Worm (Caenorhabditis elegans) whole organism, L1 larva: Measurements from ENCODE around the gene T13G4.4.

Experiments used
- C04F5.9 ChIP-seq: sonication (generic microtip); optimal IDR thresholded peaks from 2 replicates; lab custom pipeline; 2016; ENCODE audit warnings: missing genetic modification characterization, missing compliant biosample characterization
- C34B4.2 ChIP-seq: sonication (generic microtip); optimal IDR thresholded peaks from 2 replicates; lab custom pipeline; 2017; ENCODE audit warnings: mild to moderate bottlenecking, missing genetic modification characterization, missing compliant biosample characterization
- elt-2 ChIP-seq: sonication (generic microtip); optimal IDR thresholded peaks from 2 replicates; lab custom pipeline; 2016; ENCODE audit warnings: missing genetic modification characterization, mild to moderate bottlenecking, inconsistent platforms, missing compliant biosample characterization, missing genetic modification reagents
- grh-1 ChIP-seq: fragments of 200-800 bp; sonication (Bioruptor generic); IDR thresholded peaks from 2 replicates; pipeline ENCODE4 v1.3.6; 2022; ENCODE audit warnings: missing genetic modification reagents, missing genetic modification characterization, missing compliant biosample characterization
- jun-1 ChIP-seq: fragments of 150-350 bp; optimal IDR thresholded peaks from 2 replicates; lab custom pipeline; 2014; ENCODE audit warnings: missing biosample characterization, missing genetic modification reagents, missing genetic modification characterization
- lin-13 ChIP-seq: fragments of 150-350 bp; optimal IDR thresholded peaks from 2 replicates; lab custom pipeline; 2014; ENCODE audit warnings: missing biosample characterization, missing genetic modification reagents, missing genetic modification characterization
- lin-15B ChIP-seq: fragments of 150-350 bp; sonication (generic microtip); optimal IDR thresholded peaks from 3 replicates; lab custom pipeline; 2014; ENCODE audit warnings: missing biosample characterization, missing genetic modification characterization
- lir-3 ChIP-seq: sonication (generic microtip); optimal IDR thresholded peaks from 2 replicates; lab custom pipeline; 2016; ENCODE audit warnings: mild to moderate bottlenecking, missing genetic modification characterization, moderate library complexity, missing compliant biosample characterization; ENCODE audit not compliant: poor library complexity
- nhr-71 ChIP-seq: sonication (generic microtip); optimal IDR thresholded peaks from 2 replicates; lab custom pipeline; 2016; ENCODE audit warnings: mild to moderate bottlenecking, missing genetic modification characterization, moderate library complexity, missing compliant biosample characterization
- nhr-76 ChIP-seq: sonication (generic microtip); optimal IDR thresholded peaks from 2 replicates; lab custom pipeline; 2017; ENCODE audit warnings: missing biosample characterization, missing genetic modification characterization
- nhr-85 ChIP-seq: sonication (generic microtip); peaks from one replicate; lab custom pipeline; 2016; ENCODE audit warnings: missing genetic modification characterization, inconsistent platforms, missing compliant biosample characterization
- sup-37 ChIP-seq: fragments of 200-800 bp; sonication (Bioruptor generic); optimal IDR thresholded peaks from 2 replicates; lab custom pipeline; 2018; ENCODE audit warnings: mild to moderate bottlenecking, missing genetic modification characterization, missing compliant biosample characterization
- tlp-1 ChIP-seq: fragments of 150-350 bp; optimal IDR thresholded peaks from 2 replicates; lab custom pipeline; 2014; ENCODE audit warnings: missing biosample characterization, missing genetic modification characterization
- unc-86 ChIP-seq: sonication (generic microtip); optimal IDR thresholded peaks from 2 replicates; lab custom pipeline; 2016; ENCODE audit warnings: missing genetic modification characterization, missing compliant biosample characterization

T13G4.4 gene

DNA sequence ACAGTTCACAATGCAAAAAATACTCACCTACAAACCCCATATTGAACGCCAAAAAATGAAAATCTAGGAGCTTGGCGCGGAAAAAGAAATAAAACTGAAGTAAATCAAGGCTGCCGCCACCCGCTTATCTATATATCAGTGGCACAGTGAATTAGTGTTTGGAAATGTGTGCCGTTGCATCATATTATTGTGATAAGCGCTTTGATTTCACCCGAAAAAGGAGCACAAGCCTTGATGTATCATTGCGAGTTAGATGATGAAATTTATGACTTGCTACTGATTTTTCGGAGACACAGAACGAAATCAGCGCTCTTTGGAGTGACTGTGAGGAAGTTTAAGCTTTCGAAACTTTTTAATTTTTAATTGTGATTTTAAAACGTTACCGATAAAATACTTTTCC lies 43.0 kb downstream of the T13G4.4 start, which contains the start of the genes R193.2 and R193.6:
TSS of gene R193.2 (minus strand) at position 148 of the 400 bp plus-strand sequence.
TSS of gene R193.6 (plus strand) at position 350 of the 400 bp plus-strand sequence.
- no peak for TF ChIP-seq C34B4.2
- TF ChIP-seq lin-15B (tag; lab: Kevin White, UChicago): no peak
- TF ChIP-seq jun-1: no peak
- TF ChIP-seq tlp-1 (tag; lab: Kevin White, UChicago): no peak
- no peak for TF ChIP-seq lir-3 (tag; lab: Kevin White, UChicago)
- TF ChIP-seq elt-2 (tag; lab: Kevin White, UChicago): peak; percentile 96
- no peak for TF ChIP-seq grh-1 (GFP tag; lab: Robert Waterston, UW)
- no peak for TF ChIP-seq nhr-85 (tag; lab: Kevin White, UChicago)
- TF ChIP-seq, all 84 proteins: peak for 1

DNA sequence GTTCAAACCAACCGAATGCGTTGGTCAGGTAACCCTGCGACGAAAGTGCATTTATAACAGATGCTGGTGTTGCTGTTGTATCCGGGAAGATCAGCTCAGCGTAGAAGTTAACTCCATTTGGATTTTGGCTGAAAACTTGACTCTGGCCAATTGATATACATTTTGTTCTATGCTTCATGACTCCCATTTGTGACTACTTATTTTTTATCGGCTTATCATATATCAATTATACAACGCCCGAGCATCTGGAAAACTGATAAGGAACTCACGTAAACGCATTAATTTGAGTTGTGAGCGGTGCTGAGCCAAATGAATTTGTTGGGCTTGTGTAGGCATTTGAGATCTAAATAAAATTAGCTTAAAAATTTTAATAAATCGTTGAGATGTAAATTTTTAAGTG lies 44.1 kb downstream of the T13G4.4 start:
- TF ChIP-seq C04F5.9: no peak
- TF ChIP-seq elt-2 (tag; lab: Kevin White, UChicago): peak; percentile 15
- TF ChIP-seq lin-13: no peak
- TF ChIP-seq nhr-76 (tag; lab: Kevin White, UChicago): no peak
- no peak for TF ChIP-seq unc-86 (tag; lab: Kevin White, UChicago)
- no peak for TF ChIP-seq nhr-71

DNA sequence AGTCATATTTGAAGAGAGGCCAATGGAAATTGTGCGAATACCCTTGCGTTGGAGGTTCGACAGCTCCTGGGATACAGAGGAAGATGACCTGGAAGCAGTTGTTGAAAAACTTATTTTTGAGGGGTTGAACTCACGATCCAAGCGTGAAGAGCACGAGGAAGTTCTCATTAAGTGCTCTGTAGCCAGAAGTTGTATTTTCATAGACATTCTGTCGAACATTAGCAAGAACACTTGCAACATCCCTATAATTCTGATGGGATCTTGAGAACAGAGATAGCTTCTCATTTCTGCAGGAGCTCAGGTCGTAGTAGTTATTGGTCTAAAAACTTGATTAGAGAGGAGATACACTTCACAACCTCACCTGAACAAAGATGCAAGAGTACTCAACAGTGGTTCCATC lies 49.9 kb downstream of the T13G4.4 start:
- TF ChIP-seq sup-37 (GFP tag; lab: Kevin White, UChicago) (no peak), tlp-1 (tag; lab: Kevin White, UChicago) (no peak)
